Worm (Caenorhabditis elegans): ENCODE data around the gene F31F7.2.

The F31F7.2 gene

ce11 chrV:6323602-6324001, 53.0 kb downstream of the F31F7.2 start:
- TF ChIP-seq zfp-3 (GFP tag; conservative IDR thresholded peaks at IDR 0.05) (0 out of 2 replicates have a peak, but pooled peaks have one; percentile 55), nhr-111 (GFP tag; optimal IDR thresholded peaks at IDR 0.05) (no peak), madf-5 (GFP tag; IDR thresholded peaks at IDR 0.05) (no peak)
